Worm (Caenorhabditis elegans): ENCODE data around the gene tag-30.

DNA sequence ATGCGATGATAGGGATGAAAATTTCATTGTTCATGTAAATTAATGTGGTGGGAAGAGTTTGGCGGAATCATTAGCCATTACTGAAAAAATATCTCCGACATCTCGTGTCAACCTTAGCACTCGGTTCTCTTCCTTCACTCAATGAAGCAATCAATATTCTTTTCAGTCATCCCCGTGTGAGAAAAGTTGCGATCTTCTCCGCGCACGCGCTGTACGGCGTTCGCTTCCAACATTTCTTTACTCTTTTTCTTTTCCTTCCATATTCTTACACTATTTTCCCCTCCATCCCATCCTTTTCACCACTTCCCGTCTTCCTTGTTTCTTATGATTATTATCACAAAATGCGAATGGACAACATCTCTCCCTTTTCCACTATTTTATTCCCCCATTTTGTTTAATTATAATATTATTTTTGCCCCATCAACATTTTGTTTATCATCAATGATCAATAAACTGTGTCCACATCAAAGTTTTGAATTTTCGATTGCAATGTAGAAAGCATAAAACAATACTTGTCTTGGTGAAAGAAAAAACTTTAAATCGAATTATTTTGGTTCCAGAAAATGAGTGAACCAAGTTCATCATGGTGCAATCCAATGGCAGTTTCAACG is 5.1 kb upstream of the tag-30 start, which contains the start of gene mob-1:
- no peak for TF ChIP-seq attf-3 (GFP tag; conservative IDR thresholded peaks at IDR 0.05)
- TF ChIP-seq lin-40 (tag; optimal IDR thresholded peaks at IDR 0.05), result no peak
- TF ChIP-seq pha-4 (tag; optimal IDR thresholded peaks at IDR 0.05), result no peak
- no peak for TF ChIP-seq Y95B8A.8 (GFP tag; IDR thresholded peaks at IDR 0.05)
- no peak for TF ChIP-seq sdz-38 (tag; optimal IDR thresholded peaks at IDR 0.05)
- TF ChIP-seq snpc-4 (GFP tag; optimal IDR thresholded peaks at IDR 0.05), result no peak
- no peak for TF ChIP-seq snpc-4 (tag; optimal IDR thresholded peaks at IDR 0.05)
- no peak for TF ChIP-seq nhr-80 (tag; optimal IDR thresholded peaks at IDR 0.05)
- TF ChIP-seq zim-3 (tag; optimal IDR thresholded peaks at IDR 0.05), result no peak
- TF ChIP-seq rcor-1 (GFP tag; IDR thresholded peaks at IDR 0.05), result no peak

All from whole organism, young adult.